Worm (Caenorhabditis elegans) whole organism, young adult: Measurements from ENCODE around the gene nhr-118.

Experiments used
- madf-8 ChIP-seq: fragments of 200-800 bp; sonication (Bioruptor generic); conservative IDR thresholded peaks from 2 replicates; pipeline ENCODE4 v1.3.6; 2022; ENCODE audit warnings: missing genetic modification reagents, missing genetic modification characterization, missing compliant biosample characterization
- snpc-4 ChIP-seq, 5 experiments: fragments of 150-350 bp in 1 of 5; sonication (generic microtip) in 4 of 5; optimal IDR thresholded peaks; 2 replicates each; lab custom pipeline; 2014 to 2018; ENCODE audit warnings: missing genetic modification characterization in 5 of 5, missing biosample characterization in 3 of 5, antibody characterized with exemption in 2 of 5, mild to moderate bottlenecking in 2 of 5, missing compliant biosample characterization in 2 of 5, missing genotype in 2 of 5, moderate library complexity in 2 of 5, missing genetic modification reagents in 1 of 5
- unc-62 ChIP-seq: fragments of 150-350 bp; optimal IDR thresholded peaks from 2 replicates; lab custom pipeline; 2014; ENCODE audit warnings: missing biosample characterization, missing genetic modification reagents, missing genetic modification characterization

- TF ChIP-seq madf-8 (GFP tag; lab: Robert Waterston, UW) (no peak), snpc-4 (GFP tag; optimal IDR thresholded peaks at IDR 0.05; lab: Kevin White, UChicago) (no peak), snpc-4 (tag; optimal IDR thresholded peaks at IDR 0.05; lab: Kevin White, UChicago) (no peak), unc-62 (no peak)
Measured at ce11 chrV:4386173-4386572, 21.4 kb upstream of the nhr-118 start, which contains the start of gene F13A2.10.
